Worm (Caenorhabditis elegans): ENCODE data around the gene F41G3.18.
"Not testable (repeated sequence)": the region's sequence is repeated elsewhere in the genome, so short reads cannot be mapped to it uniquely, and the experiment has no call there.

Gene F41G3.18

DNA sequence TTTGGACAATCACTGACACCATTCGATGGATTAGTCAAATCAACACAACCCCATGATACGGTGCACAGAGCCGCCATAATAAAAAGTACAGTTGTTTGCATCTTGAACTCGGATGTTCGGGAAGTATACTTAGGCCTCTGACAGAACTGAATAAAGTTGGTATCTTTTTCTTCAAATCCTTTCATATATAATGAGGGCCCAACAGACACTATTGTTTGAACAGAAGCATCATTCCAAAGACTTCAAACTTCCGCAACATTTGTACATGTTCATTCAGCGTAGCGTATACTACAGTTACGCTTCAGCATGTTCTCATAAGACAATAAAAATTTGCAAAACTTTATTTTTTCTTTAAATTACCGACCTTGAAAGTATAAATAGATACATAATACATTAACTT is 16.1 kb upstream of the F41G3.18 start, which contains the start of gene F41G3.19:
Gene F41G3.19, minus strand, starts transcription at position 101 of the 400 bp plus-strand sequence.
- TF ChIP-seq W03F9.2 (tag; optimal IDR thresholded peaks at IDR 0.05) (no peak), him-1 (tag; optimal IDR thresholded peaks at IDR 0.05) (no peak), dao-5 (tag; optimal IDR thresholded peaks at IDR 0.05) (no peak)

ce11 chrII:6752850-6753249 is 15.3 kb upstream of the F41G3.18 start, which contains the start of gene F41G3.21:
Gene F41G3.21 (minus strand): TSS chrII:6752950.
- TF ChIP-seq dao-5 (tag; optimal IDR thresholded peaks at IDR 0.05), result no peak
- no peak for TF ChIP-seq W03F9.2 (tag; optimal IDR thresholded peaks at IDR 0.05)
- no peak for TF ChIP-seq him-1 (tag; optimal IDR thresholded peaks at IDR 0.05)

ce11 chrII:6754671-6755224 is 13.4 kb upstream of the F41G3.18 start, which contains the start of the genes srx-95 and fis-1:
Gene srx-95 (minus strand): TSS chrII:6754771.
Gene fis-1 (plus strand): TSS chrII:6755174.
- no peak for TF ChIP-seq dao-5 (tag; optimal IDR thresholded peaks at IDR 0.05)
- no peak for TF ChIP-seq him-1 (tag; optimal IDR thresholded peaks at IDR 0.05)
- TF ChIP-seq W03F9.2 (tag; optimal IDR thresholded peaks at IDR 0.05), result no peak

DNA sequence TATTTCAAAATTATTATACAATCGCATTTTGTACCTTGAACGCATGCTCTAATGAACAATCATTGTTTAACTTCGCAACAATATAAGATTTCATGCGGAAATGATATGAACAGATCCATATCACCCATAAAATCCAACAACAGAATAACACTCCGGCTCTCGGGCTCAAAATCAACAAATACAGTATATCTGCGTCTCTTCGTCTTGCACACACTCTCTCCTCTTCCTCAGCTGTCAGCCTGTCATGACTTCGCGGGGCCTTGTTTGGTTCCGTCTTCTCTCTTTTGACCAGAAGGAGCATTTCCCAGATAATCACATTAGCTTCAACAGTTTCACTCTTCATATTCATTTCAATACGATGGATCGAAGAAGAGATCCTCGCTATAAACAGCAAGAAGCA is 11.9 kb upstream of the F41G3.18 start, which contains the start of gene F41G3.3:
Gene F41G3.3, plus strand, starts transcription at position 301 of the 400 bp plus-strand sequence.
- TF ChIP-seq him-1 (tag; optimal IDR thresholded peaks at IDR 0.05) (no peak), W03F9.2 (tag; optimal IDR thresholded peaks at IDR 0.05) (no peak), dao-5 (tag; optimal IDR thresholded peaks at IDR 0.05) (no peak)

- no peak for TF ChIP-seq W03F9.2 (tag; optimal IDR thresholded peaks at IDR 0.05)
- no peak for TF ChIP-seq him-1 (tag; optimal IDR thresholded peaks at IDR 0.05)
- TF ChIP-seq dao-5 (tag; optimal IDR thresholded peaks at IDR 0.05), result no peak
Measured at ce11 chrII:6764734-6765133, 3.4 kb upstream of the F41G3.18 start, which contains the start of gene nlp-50. Gene nlp-50 (plus strand): TSS chrII:6765034.

DNA sequence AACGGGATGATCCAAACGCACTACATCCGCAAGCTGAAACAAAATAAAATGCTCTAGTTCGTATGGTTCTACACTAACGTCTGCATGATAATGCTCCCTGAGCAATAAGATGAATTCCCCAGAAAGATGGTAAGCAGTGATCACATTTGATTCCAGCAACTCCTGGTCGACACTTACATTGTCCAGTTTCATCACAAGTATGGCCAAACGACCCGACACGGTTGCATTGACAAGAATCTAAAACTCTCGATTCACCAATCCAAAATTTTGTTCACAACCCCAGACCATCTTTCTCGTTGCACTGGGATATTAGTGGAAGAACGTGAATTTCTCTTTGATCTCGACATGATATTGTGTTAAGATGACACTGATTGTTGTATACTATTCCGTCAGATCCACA is 1.9 kb downstream of the F41G3.18 start:
- TF ChIP-seq W03F9.2 (tag; optimal IDR thresholded peaks at IDR 0.05) (no peak), him-1 (tag; optimal IDR thresholded peaks at IDR 0.05) (no peak), dao-5 (tag; optimal IDR thresholded peaks at IDR 0.05) (no peak)

DNA sequence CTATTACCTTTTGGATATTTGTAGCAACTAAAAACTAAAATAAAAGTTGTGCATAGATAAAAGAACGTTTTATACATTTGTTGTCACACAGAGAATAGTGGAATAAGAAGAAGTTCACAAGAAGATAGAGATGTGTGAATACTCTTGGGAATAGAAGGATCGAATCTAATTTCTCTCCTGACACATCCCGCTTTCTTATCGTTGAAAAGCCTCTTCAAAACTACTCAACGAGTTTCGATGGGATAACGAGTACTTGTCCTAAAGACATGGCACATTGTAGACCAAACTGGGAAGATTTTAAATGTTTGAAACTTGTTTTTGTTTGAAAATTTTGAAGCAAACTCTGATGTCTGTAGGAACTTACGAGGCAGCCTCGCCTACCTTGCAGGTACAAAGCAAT is 4.4 kb downstream of the F41G3.18 start:
- TF ChIP-seq dao-5 (tag; optimal IDR thresholded peaks at IDR 0.05), result no peak
- no peak for TF ChIP-seq W03F9.2 (tag; optimal IDR thresholded peaks at IDR 0.05)
- no peak for TF ChIP-seq him-1 (tag; optimal IDR thresholded peaks at IDR 0.05)

DNA sequence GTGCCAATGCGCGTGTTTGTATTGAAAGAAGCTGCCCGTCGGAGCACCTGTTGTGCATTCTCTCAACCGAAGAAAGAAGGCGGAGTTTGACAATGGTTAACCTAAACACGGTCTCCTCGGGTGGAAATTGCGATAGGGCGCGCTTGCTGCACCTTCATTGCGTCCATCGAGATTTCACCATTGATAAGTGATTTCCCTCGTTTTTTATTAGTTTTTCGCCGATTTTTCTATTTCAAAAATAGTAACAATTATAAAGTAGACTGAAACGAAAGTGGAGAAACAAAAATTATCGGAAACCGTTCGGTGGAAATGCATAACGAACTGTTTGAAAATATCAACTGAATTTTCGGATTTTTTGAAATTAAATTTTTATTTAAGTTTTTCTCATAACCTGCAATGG is 7.0 kb downstream of the F41G3.18 start, which contains the start of gene agr-1:
Gene agr-1, minus strand, starts transcription at position 101 of the 400 bp plus-strand sequence.
- not testable (repeated sequence) for TF ChIP-seq dao-5, W03F9.2, him-1 (tag; optimal IDR thresholded peaks at IDR 0.05)

DNA sequence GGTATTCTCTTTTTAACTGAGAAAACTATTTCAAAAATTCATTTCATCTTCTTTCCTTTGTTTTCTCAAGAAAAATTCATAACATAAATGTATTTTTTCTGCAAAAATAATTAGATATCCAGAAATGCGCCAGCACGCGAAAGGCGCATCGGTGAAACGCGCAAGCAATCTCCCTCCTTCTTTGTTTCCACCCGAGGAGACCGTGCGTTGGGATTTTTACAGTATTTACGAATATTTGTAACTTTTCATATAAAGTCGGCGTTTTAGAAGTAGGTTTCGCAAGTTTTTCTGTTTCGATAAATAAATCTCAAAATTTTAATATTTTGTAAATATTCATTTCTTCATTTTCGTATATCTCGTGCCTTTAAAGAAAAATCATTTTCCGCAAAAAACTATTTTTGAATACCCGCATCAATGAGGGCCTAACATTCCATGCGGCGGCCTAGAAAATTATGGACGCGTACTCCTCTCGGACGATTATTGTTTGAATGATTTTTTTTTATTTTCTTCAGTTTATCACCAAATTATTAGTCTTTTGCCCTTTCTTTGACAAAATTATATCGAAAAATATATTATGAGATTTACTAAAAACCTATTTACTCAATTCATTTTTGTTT is 8.4 kb downstream of the F41G3.18 start, which contains the start of gene ssup-72:
Gene ssup-72, plus strand, starts transcription at position 181 of the 617 bp plus-strand sequence.
- TF ChIP-seq W03F9.2 (tag; optimal IDR thresholded peaks at IDR 0.05) (peak; percentile 75), dao-5 (tag; optimal IDR thresholded peaks at IDR 0.05) (no peak), him-1 (tag; optimal IDR thresholded peaks at IDR 0.05) (peak; percentile 33)

DNA sequence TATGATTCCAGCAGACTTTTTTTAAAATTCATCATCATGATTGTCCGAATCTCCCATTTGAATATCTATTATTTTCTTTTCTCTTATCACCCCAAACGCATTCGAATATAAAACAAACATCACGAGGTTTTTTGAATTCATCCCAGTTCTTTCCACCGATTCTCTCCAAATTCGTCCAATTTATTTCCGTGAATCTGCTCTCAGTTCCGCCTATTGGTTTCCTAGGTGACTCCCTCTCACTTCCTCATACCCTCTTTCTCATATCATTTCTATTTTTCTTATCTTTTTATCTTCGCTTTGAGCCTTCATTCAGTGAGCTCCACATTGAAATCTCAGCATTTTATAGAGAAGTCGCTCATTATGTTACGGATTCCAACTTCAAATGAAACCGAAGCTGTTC is 11.0 kb downstream of the F41G3.18 start, which contains the start of gene T13C2.7:
Gene T13C2.7, plus strand, starts transcription at position 301 of the 400 bp plus-strand sequence.
- no peak for TF ChIP-seq him-1 (tag; optimal IDR thresholded peaks at IDR 0.05)
- no peak for TF ChIP-seq W03F9.2 (tag; optimal IDR thresholded peaks at IDR 0.05)
- TF ChIP-seq dao-5 (tag; optimal IDR thresholded peaks at IDR 0.05), result no peak

DNA sequence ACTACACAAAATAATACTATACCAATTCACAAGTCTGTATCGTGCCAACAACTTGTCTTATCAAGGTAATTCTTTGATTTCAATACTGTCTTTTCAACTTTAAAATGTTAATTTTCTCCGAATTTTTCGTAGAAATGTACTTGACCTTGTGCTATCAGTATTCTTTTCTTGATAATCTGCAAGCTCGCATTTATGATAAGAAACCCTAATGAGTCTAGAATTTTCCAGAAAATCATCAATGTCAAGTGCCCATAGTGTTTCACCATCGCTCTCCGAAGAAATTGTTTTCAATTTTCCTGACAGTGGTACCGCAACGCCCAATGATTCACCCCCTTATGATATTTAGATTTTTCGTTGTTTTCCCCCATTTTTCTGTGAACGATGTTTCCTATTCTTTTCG is 13.1 kb downstream of the F41G3.18 start:
- TF ChIP-seq him-1 (tag; optimal IDR thresholded peaks at IDR 0.05) (no peak), W03F9.2 (tag; optimal IDR thresholded peaks at IDR 0.05) (no peak), dao-5 (tag; optimal IDR thresholded peaks at IDR 0.05) (no peak)

- TF ChIP-seq W03F9.2 (tag; optimal IDR thresholded peaks at IDR 0.05) (no peak), him-1 (tag; optimal IDR thresholded peaks at IDR 0.05) (no peak), dao-5 (tag; optimal IDR thresholded peaks at IDR 0.05) (no peak)
Measured at ce11 chrII:6781983-6782382, 13.9 kb downstream of the F41G3.18 start.

DNA sequence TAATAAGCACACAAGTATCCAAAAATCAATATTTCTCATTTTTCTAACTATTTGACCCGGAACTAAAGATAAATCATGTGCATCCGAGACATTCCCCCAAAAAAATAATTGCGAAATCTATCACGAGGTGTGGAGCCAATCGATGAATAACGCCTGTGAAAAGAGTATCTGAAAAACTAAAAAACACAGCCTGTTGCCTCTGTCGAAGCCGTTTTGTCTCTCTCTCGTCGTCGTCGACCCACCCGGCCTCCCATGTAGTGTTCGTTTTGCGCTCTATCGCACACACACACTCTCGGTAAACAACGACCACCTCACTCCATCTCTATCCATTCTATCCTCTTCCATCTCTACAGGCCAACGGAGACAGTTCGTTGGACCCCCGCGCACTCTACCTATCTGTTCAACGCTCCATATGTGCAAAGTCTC is 14.6 kb downstream of the F41G3.18 start:
- TF ChIP-seq W03F9.2 (tag; optimal IDR thresholded peaks at IDR 0.05) (peak; percentile 7), him-1 (tag; optimal IDR thresholded peaks at IDR 0.05) (no peak), dao-5 (tag; optimal IDR thresholded peaks at IDR 0.05) (peak; percentile 52)

DNA sequence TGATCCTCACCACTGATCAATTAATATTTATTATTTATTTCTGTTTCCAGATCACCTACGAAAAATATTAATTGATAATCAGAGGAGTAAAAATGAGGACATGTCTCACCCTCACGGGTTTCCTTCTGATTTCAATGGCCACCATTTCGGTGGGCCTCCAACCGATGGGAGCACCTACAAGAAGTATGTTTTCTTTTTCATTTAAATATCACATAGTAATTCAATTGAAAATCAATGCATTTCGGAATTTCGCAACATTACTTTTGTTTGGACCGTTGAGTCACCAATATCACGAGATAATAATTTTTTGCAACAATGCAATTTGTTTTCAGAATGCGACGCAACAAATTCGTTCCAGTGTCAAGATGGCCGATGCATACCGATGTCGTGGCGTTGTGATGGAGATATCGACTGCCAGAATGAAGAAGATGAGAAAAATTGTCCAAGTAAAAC is 15.3 kb downstream of the F41G3.18 start, which contains the start of gene gldi-2:
Gene gldi-2, plus strand, starts transcription at position 51 of the 453 bp plus-strand sequence.
- TF ChIP-seq W03F9.2 (tag; optimal IDR thresholded peaks at IDR 0.05), result no peak
- TF ChIP-seq dao-5 (tag; optimal IDR thresholded peaks at IDR 0.05), result no peak
- TF ChIP-seq him-1 (tag; optimal IDR thresholded peaks at IDR 0.05), result no peak
